Worm (Caenorhabditis elegans): ENCODE measurements around the gene nhr-119.

Gene nhr-119

DNA sequence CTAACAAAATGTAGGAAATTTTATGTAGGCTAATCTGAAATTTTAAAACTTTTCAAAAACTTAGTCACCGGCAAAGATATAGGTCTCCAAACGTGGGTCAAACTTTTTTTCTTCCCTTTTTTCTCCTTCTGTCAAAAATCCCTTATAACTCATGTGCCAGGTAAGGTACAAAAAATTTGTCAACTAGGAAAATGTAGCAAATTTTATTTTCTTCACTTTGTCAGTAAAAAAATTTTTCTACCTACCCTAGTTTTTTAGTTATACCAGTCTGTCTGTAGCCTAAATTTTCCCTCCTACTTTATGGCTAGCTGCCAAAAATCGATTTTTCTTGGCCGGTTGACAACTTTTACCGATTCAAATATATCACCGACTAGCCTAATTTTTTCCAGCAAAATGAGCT lies 16.3 kb upstream of the nhr-119 start, which contains the start of gene set-13:
set-13 (plus strand) TSS at position 301 of the 400 bp plus-strand sequence.
- no peak for TF ChIP-seq fkh-10 (GFP tag; optimal IDR thresholded peaks at IDR 0.05)
- no peak for TF ChIP-seq dmd-8 (GFP tag; IDR thresholded peaks at IDR 0.05)
- TF ChIP-seq F49E8.2 (tag; optimal IDR thresholded peaks at IDR 0.05; ENCODE audit: borderline replicate concordance): no peak
- no peak for TF ChIP-seq nhr-41 (GFP tag; IDR thresholded peaks at IDR 0.05)
- TF ChIP-seq ceh-20 (GFP tag; IDR thresholded peaks at IDR 0.05): no peak
- TF ChIP-seq attf-4 (tag; optimal IDR thresholded peaks at IDR 0.05): no peak
- no peak for TF ChIP-seq tra-1 (GFP tag; IDR thresholded peaks at IDR 0.05)
- TF ChIP-seq mdl-1 (tag; optimal IDR thresholded peaks at IDR 0.05): no peak
- TF ChIP-seq aha-1 (tag): no peak
- TF ChIP-seq ctbp-1 (GFP tag; IDR thresholded peaks at IDR 0.05): no peak
- no peak for TF ChIP-seq ztf-7 (tag; optimal IDR thresholded peaks at IDR 0.05)
- TF ChIP-seq tag-97 (GFP tag; IDR thresholded peaks at IDR 0.05): no peak
- TF ChIP-seq snpc-4 (tag; optimal IDR thresholded peaks at IDR 0.05): no peak

DNA sequence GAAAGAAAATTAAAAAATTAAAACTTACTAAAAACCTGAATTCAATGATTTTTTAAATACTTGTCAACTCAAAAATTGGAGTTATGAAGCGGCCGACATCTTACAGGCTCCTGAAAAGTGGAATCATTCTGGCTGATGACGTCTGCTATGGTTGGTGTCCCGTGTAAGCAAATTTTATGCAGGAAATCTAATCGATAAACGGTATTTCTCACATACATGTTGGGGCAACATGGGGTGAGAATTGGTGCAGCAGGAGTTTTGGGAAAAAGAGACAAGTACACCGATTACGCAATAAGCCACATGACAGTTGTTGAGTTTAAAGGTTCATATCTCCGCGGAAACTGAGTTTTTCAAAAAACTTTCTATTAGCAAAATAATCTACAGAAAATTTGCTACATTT lies 15.0 kb upstream of the nhr-119 start, which contains the start of gene K12H6.2:
K12H6.2 (minus strand) TSS at position 101 of the 400 bp plus-strand sequence.
- TF ChIP-seq daf-12 (tag; optimal IDR thresholded peaks at IDR 0.05): no peak

DNA sequence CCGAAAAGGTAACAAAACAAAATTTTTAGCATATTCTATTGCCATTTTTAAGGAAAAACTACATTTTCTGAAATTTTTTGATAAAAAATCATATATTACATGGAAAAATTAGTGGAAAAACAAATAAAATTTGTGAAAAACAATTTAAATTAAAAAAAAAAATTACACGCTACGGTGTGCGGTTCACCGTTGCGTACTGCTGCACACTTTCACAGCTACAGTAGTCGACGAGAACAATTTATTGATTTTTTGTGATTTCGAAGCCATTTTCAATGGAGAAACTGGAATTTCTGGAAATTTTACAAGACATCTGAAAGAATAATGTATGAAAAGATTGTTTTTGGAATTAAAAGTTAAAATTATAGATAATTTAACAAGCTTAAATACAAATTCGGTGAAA lies 14.6 kb upstream of the nhr-119 start:
- TF ChIP-seq hlh-30 (tag; optimal IDR thresholded peaks at IDR 0.05; ENCODE audit: insufficient read depth): no peak
- TF ChIP-seq dmd-6 (GFP tag; IDR thresholded peaks at IDR 0.05): no peak
- TF ChIP-seq ceh-62 (tag; optimal IDR thresholded peaks at IDR 0.05): no peak
- TF ChIP-seq vab-7 (GFP tag; IDR thresholded peaks at IDR 0.05): no peak
- TF ChIP-seq unc-130 (GFP tag; optimal IDR thresholded peaks at IDR 0.05): no peak
- no peak for TF ChIP-seq daf-19 (GFP tag; conservative IDR thresholded peaks at IDR 0.05)
- no peak for TF ChIP-seq madf-9 (GFP tag; conservative IDR thresholded peaks at IDR 0.05)
- no peak for TF ChIP-seq nhr-237 (tag; optimal IDR thresholded peaks at IDR 0.05)
- no peak for TF ChIP-seq rbr-2 (tag; optimal IDR thresholded peaks at IDR 0.05)
- no peak for TF ChIP-seq T20F7.1 (GFP tag; optimal IDR thresholded peaks at IDR 0.05)
- TF ChIP-seq lin-15B (tag; optimal IDR thresholded peaks at IDR 0.05): no peak
- TF ChIP-seq mxl-2 (GFP tag; conservative IDR thresholded peaks at IDR 0.05): no peak
- TF ChIP-seq nhr-28 (tag; optimal IDR thresholded peaks at IDR 0.05): no peak
- no peak for TF ChIP-seq fkh-10 (GFP tag; optimal IDR thresholded peaks at IDR 0.05)

ce11 chrII:2807674-2808206 lies 7.3 kb upstream of the nhr-119 start, which contains the start of gene K12H6.12:
TSS of gene K12H6.12 (plus strand) at chrII:2808156.
- no peak for TF ChIP-seq lin-39 (tag; optimal IDR thresholded peaks at IDR 0.05)
- no peak for TF ChIP-seq ceh-20 (GFP tag; IDR thresholded peaks at IDR 0.05)
- no peak for TF ChIP-seq lin-15B (tag; optimal IDR thresholded peaks at IDR 0.05)
- no peak for TF ChIP-seq jun-1 (tag; optimal IDR thresholded peaks at IDR 0.05)
- no peak for TF ChIP-seq zip-11 (GFP tag; IDR thresholded peaks at IDR 0.05)
- TF ChIP-seq nhr-48 (tag; optimal IDR thresholded peaks at IDR 0.05): no peak
- TF ChIP-seq zag-1 (tag; optimal IDR thresholded peaks at IDR 0.05): no peak
- TF ChIP-seq lsy-2 (tag; optimal IDR thresholded peaks at IDR 0.05): no peak
- no peak for TF ChIP-seq mes-2 (tag; optimal IDR thresholded peaks at IDR 0.05; ENCODE audit: poor library complexity, severe bottlenecking)
- TF ChIP-seq egl-43 (GFP tag; IDR thresholded peaks at IDR 0.05): no peak
- TF ChIP-seq egl-27 (tag; optimal IDR thresholded peaks at IDR 0.05): no peak
- no peak for TF ChIP-seq mxl-3 (GFP tag; optimal IDR thresholded peaks at IDR 0.05)
- TF ChIP-seq lir-3 (tag; optimal IDR thresholded peaks at IDR 0.05): no peak
- peak; percentile 38 for TF ChIP-seq nhr-11 (tag; optimal IDR thresholded peaks at IDR 0.05)
- no peak for TF ChIP-seq daf-8 (GFP tag; IDR thresholded peaks at IDR 0.05)
- no peak for TF ChIP-seq dmd-6 (GFP tag; IDR thresholded peaks at IDR 0.05)
- TF ChIP-seq T20F7.1 (GFP tag; optimal IDR thresholded peaks at IDR 0.05): no peak
- TF ChIP-seq tag-97 (GFP tag; IDR thresholded peaks at IDR 0.05): no peak
- no peak for TF ChIP-seq pqm-1 (tag; optimal IDR thresholded peaks at IDR 0.05)
- no peak for TF ChIP-seq daf-16 (GFP tag; optimal IDR thresholded peaks at IDR 0.05)
- TF ChIP-seq daf-16 (tag; optimal IDR thresholded peaks at IDR 0.05): no peak
- peak; percentile 75 for TF ChIP-seq hlh-30 (tag; optimal IDR thresholded peaks at IDR 0.05; ENCODE audit: insufficient read depth)
- peak; percentile 95 for TF ChIP-seq aha-1 (tag)
- TF ChIP-seq arid-1 (GFP tag; conservative IDR thresholded peaks at IDR 0.05): no peak
- TF ChIP-seq snpc-4 (tag; optimal IDR thresholded peaks at IDR 0.05): no peak
- TF ChIP-seq php-3 (GFP tag; IDR thresholded peaks at IDR 0.05): no peak
- TF ChIP-seq nhr-28 (tag; optimal IDR thresholded peaks at IDR 0.05): peak; percentile 35
- no peak for TF ChIP-seq dmd-8 (GFP tag; IDR thresholded peaks at IDR 0.05)
- TF ChIP-seq hmg-1.1 (GFP tag; IDR thresholded peaks at IDR 0.05): 0 out of 2 replicates have a peak, but pooled peaks have one; percentile 23

Measured in whole organism, L4 larva.